Fruit fly (Drosophila melanogaster) whole organism, adult: ENCODE measurements around the gene CG4766.

Experiments used
- CG11617 ChIP-seq: fragments of 200-800 bp; sonication (Bioruptor generic); optimal IDR thresholded peaks from 2 replicates; lab custom pipeline; 2017; ENCODE audit warnings: mild to moderate bottlenecking, missing biosample characterization, missing genetic modification reagents, missing genetic modification characterization
- CG33017 ChIP-seq: fragments of 200-800 bp; sonication (Bioruptor generic); optimal IDR thresholded peaks from 2 replicates; lab custom pipeline; 2018; ENCODE audit warnings: missing biosample characterization, mild to moderate bottlenecking, missing genetic modification characterization, moderate library complexity
- CG7045 ChIP-seq: fragments of 200-800 bp; sonication (Bioruptor generic); optimal IDR thresholded peaks from 2 replicates; lab custom pipeline; 2017; ENCODE audit warnings: missing biosample characterization, mild to moderate bottlenecking, missing genetic modification characterization
- CG7101 ChIP-seq: fragments of 200-800 bp; sonication (Bioruptor generic); optimal IDR thresholded peaks from 2 replicates; lab custom pipeline; 2018; ENCODE audit warnings: missing biosample characterization, mild to moderate bottlenecking, missing genetic modification characterization, moderate library complexity
- Clk ChIP-seq: fragments of 200-800 bp; sonication (Bioruptor generic); optimal IDR thresholded peaks from 2 replicates; lab custom pipeline; 2017; ENCODE audit warnings: missing biosample characterization, missing genetic modification characterization
- Crg-1 ChIP-seq: fragments of 200-800 bp; sonication (Bioruptor generic); optimal IDR thresholded peaks from 2 replicates; lab custom pipeline; 2016; ENCODE audit warnings: missing biosample characterization, missing genetic modification characterization
- cnc ChIP-seq, 2 experiments: fragments of >200 bp; optimal IDR thresholded peaks; 2 replicates each; lab custom pipeline; 2017
- kay ChIP-seq: fragments of 200-800 bp; sonication (Bioruptor generic); peaks from one replicate; lab custom pipeline; 2016; ENCODE audit warnings: missing biosample characterization, missing genetic modification characterization, borderline replicate concordance
- ovo ChIP-seq: fragments of 200-800 bp; sonication (Bioruptor generic); optimal IDR thresholded peaks from 2 replicates; lab custom pipeline; 2016; ENCODE audit warnings: missing biosample characterization, missing genetic modification characterization
- tj ChIP-seq: fragments of 200-800 bp; sonication (Bioruptor generic); optimal IDR thresholded peaks from 3 replicates; lab custom pipeline; 2017; ENCODE audit warnings: missing biosample characterization, mild to moderate bottlenecking, missing genetic modification characterization, moderate library complexity
- toe ChIP-seq: fragments of 200-800 bp; sonication (Bioruptor generic); optimal IDR thresholded peaks from 2 replicates; lab custom pipeline; 2016; ENCODE audit warnings: missing biosample characterization, missing genetic modification characterization

dm6 chrX:5987362-5987761 lies 13.2 kb downstream of the CG4766 start:
- no peak for TF ChIP-seq tj (GFP tag; lab: Kevin White, UChicago)
- no peak for TF ChIP-seq toe (GFP tag; lab: Kevin White, UChicago)
- no peak for TF ChIP-seq CG11617 (GFP tag; lab: Kevin White, UChicago)
- no peak for TF ChIP-seq CG7045 (GFP tag; lab: Kevin White, UChicago)
- TF ChIP-seq Crg-1 (GFP tag; lab: Kevin White, UChicago), result no peak
- TF ChIP-seq CG33017 (tag; lab: Kevin White, UChicago), result no peak
- no peak for TF ChIP-seq CG7101 (tag; lab: Kevin White, UChicago)
- TF ChIP-seq cnc (optimal IDR thresholded peaks at IDR 0.05; lab: Kevin White, UChicago), result no peak
- no peak for TF ChIP-seq ovo (GFP tag; lab: Kevin White, UChicago)
- peak; percentile 89 for TF ChIP-seq kay (GFP tag; lab: Kevin White, UChicago)
- TF ChIP-seq Clk (GFP tag; lab: Kevin White, UChicago), result no peak
